Worm (Caenorhabditis elegans) whole organism, early embryonic: ENCODE measurements around the gene C43D7.8.

ENCODE experiments used
- F13C5.2 ChIP-seq: sonication (generic microtip); optimal IDR thresholded peaks from 2 replicates; lab custom pipeline; 2017; ENCODE audit warnings: mild to moderate bottlenecking, missing genetic modification characterization, inconsistent platforms, missing compliant biosample characterization
- aly-1 ChIP-seq: sonication (generic microtip); optimal IDR thresholded peaks from 2 replicates; lab custom pipeline; 2016; ENCODE audit warnings: missing genetic modification characterization, missing compliant biosample characterization
- ama-1 ChIP-seq: fragments of 150-350 bp; optimal IDR thresholded peaks from 2 replicates; lab custom pipeline; 2014
- ceh-36 ChIP-seq: sonication (generic microtip); optimal IDR thresholded peaks from 2 replicates; lab custom pipeline; 2016; ENCODE audit warnings: missing genetic modification characterization, inconsistent platforms, missing compliant biosample characterization
- ets-7 ChIP-seq: sonication (generic microtip); optimal IDR thresholded peaks from 2 replicates; lab custom pipeline; 2016; ENCODE audit warnings: missing genotype, missing genetic modification characterization, missing compliant biosample characterization
- flt-1 ChIP-seq: fragments of 200-800 bp; sonication (Bioruptor generic); IDR thresholded peaks from 2 replicates; pipeline ENCODE4 v1.3.6; 2022; ENCODE audit warnings: missing genetic modification characterization, missing compliant biosample characterization
- hmbx-1 ChIP-seq: sonication (generic microtip); optimal IDR thresholded peaks from 2 replicates; lab custom pipeline; 2016; ENCODE audit warnings: mild to moderate bottlenecking, missing genetic modification characterization, missing compliant biosample characterization
- hnd-1 ChIP-seq: sonication (generic microtip); optimal IDR thresholded peaks from 2 replicates; lab custom pipeline; 2016; ENCODE audit warnings: missing genetic modification characterization, missing compliant biosample characterization
- pes-1 ChIP-seq: fragments of 200-800 bp; sonication (Bioruptor generic); IDR thresholded peaks from 2 replicates; pipeline ENCODE4 v1.3.6; 2022; ENCODE audit warnings: missing genetic modification reagents, missing genetic modification characterization, missing compliant biosample characterization
- scrt-1 ChIP-seq: fragments of 200-800 bp; sonication (Bioruptor generic); IDR thresholded peaks from 2 replicates; pipeline ENCODE4 v1.3.6; 2022; ENCODE audit warnings: missing genetic modification characterization, missing compliant biosample characterization
- sea-1 ChIP-seq: fragments of 200-800 bp; sonication (Bioruptor generic); conservative IDR thresholded peaks from 2 replicates; pipeline ENCODE4 v1.3.6; 2022; ENCODE audit warnings: missing genetic modification characterization, missing compliant biosample characterization
- tbx-37 ChIP-seq: fragments of 200-800 bp; sonication (Bioruptor generic); conservative IDR thresholded peaks from 2 replicates; pipeline ENCODE4 v1.3.6; 2022; ENCODE audit warnings: missing genetic modification reagents, missing genetic modification characterization, missing compliant biosample characterization
- tra-4 ChIP-seq: sonication (generic microtip); optimal IDR thresholded peaks from 2 replicates; lab custom pipeline; 2017; ENCODE audit warnings: missing genetic modification characterization, missing compliant biosample characterization

- TF ChIP-seq sea-1 (no peak), tra-4 (no peak), ceh-36 (tag; lab: Kevin White, UChicago) (no peak), ama-1 (lab: Kevin White, UChicago) (no peak), hmbx-1 (tag; lab: Kevin White, UChicago) (no peak), F13C5.2 (no peak), tbx-37 (GFP tag; lab: Robert Waterston, UW) (no peak), aly-1 (no peak), hnd-1 (tag; lab: Kevin White, UChicago) (no peak), ets-7 (tag; lab: Kevin White, UChicago) (no peak), pes-1 (no peak), flt-1 (GFP tag; lab: Robert Waterston, UW) (no peak), scrt-1 (no peak)
Measured at ce11 chrV:19297510-19297909, 13.8 kb downstream of the C43D7.8 start, which contains the start of gene fbxb-60.
